Worm (Caenorhabditis elegans) whole organism, L4/young adult: ENCODE results near the gene mrpl-36.
A peak's percentile ranks its signal among the peaks of the same experiment; 100 is the strongest.

ENCODE experiments used
- W03F9.2 ChIP-seq: fragments of 150-350 bp; optimal IDR thresholded peaks from 2 replicates; lab custom pipeline; 2014; ENCODE audit warnings: missing biosample characterization, missing genetic modification characterization
- dao-5 ChIP-seq: sonication (generic microtip); optimal IDR thresholded peaks from 2 replicates; lab custom pipeline; 2016; ENCODE audit warnings: missing genotype, missing genetic modification characterization, moderate library complexity, missing compliant biosample characterization

DNA sequence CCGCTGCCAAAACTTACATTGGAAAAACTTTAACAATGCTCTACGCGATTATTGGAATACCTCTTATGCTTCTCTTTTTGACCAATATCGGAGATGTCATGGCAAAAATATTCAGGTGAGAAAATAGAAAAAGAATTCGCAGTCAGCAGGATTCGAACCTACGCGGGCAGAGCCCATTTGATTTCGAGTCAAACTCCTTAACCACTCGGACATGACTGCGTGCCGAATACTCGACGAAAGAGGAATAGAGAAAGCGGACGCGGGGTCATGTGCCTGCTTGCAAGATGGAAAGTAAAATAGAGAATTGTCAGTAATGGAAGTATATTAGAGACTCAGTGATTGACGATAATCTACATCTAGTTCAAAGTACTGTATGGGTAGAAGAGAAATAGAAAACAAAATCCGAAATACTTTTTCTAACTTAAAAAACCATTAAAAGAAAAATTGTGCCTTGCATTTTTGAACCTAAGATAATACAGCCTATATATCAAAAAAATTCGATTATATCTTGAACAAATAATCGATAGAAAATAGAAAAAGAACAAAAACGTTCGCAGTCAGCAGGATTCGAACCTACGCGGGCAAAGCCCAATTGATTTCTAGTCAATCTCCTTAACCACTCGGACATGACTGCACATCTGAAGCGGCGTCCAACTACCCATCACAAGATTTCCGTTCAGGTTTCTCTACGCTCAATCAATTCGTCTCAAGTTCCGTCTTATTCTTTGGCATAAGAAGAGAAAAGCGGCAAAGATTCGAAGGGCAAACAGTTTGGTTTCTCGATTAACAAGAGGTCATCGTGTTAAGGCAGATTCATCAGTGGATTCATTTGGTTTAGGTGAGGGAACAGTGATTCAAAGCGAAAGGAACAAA, 13.8 kb upstream of the mrpl-36 start:
- TF ChIP-seq dao-5 (tag; lab: Kevin White, UChicago) = peak; percentile 28
- TF ChIP-seq W03F9.2 (tag; lab: Kevin White, UChicago) = no peak
